Worm (Caenorhabditis elegans): ENCODE results near the gene ZK180.8.

ZK180.8 gene

ce11 chrIV:4469770-4470709, 41.5 kb downstream of the ZK180.8 start (continued):
- TF ChIP-seq mbf-1 (tag; optimal IDR thresholded peaks at IDR 0.05) (no peak), nhr-12 (tag; optimal IDR thresholded peaks at IDR 0.05) (no peak), dmd-4 (tag; optimal IDR thresholded peaks at IDR 0.05) (no peak), snpc-4 (tag; optimal IDR thresholded peaks at IDR 0.05) (no peak), nhr-237 (tag; optimal IDR thresholded peaks at IDR 0.05) (no peak), nhr-23 (tag; optimal IDR thresholded peaks at IDR 0.05) (no peak), egl-27 (tag; optimal IDR thresholded peaks at IDR 0.05) (no peak)

ce11 chrIV:4469055-4469454, 42.5 kb downstream of the ZK180.8 start:
- no peak for TF ChIP-seq nhr-23 (tag; optimal IDR thresholded peaks at IDR 0.05)
- peak; percentile 59 for TF ChIP-seq ama-1 (optimal IDR thresholded peaks at IDR 0.05)
- TF ChIP-seq Y55F3AM.14 (GFP tag; optimal IDR thresholded peaks at IDR 0.05): peak; percentile 11

DNA sequence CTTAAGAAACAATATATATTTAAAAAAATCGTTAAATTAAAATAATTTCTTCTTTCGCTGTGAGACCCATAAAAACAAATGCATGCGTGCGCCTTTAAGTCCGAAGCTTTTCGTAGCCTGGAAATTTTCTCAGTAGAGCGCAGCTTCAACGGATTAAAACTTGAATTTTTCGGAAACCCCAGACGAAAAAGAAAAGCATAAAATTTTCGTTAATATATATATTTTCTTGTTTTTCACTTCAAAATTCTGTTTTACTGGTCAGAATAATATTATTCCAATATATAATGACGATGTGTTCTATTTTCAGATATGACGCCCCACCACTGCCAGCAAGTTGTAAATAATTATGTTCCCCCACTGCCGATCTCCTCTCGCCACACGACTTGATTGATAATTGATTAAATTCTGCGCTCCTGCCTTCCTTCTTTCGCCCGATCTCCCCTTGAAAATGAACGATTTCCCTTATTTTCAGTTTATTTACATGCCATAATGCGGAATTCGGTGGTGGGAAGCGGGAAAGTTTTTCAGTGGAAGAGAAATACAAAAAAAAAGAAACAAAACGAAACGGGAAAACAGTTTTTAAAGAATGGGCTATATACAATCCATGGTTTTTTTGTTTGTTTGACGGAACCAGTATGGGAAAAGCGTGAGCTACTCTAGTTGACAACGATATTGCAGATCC, 43.3 kb downstream of the ZK180.8 start:
- no peak for TF ChIP-seq nhr-77 (tag; optimal IDR thresholded peaks at IDR 0.05)
- no peak for TF ChIP-seq snpc-4 (tag; optimal IDR thresholded peaks at IDR 0.05)
- no peak for TF ChIP-seq peb-1 (tag; optimal IDR thresholded peaks at IDR 0.05)
- no peak for TF ChIP-seq elt-1 (tag; optimal IDR thresholded peaks at IDR 0.05)
- no peak for TF ChIP-seq blmp-1 (tag; optimal IDR thresholded peaks at IDR 0.05; ENCODE audit: insufficient read depth)
- TF ChIP-seq ceh-16 (tag; optimal IDR thresholded peaks at IDR 0.05): no peak
- no peak for TF ChIP-seq nhr-25 (tag; optimal IDR thresholded peaks at IDR 0.05)
- no peak for TF ChIP-seq nhr-11 (tag; optimal IDR thresholded peaks at IDR 0.05)
- TF ChIP-seq nhr-129 (tag; optimal IDR thresholded peaks at IDR 0.05): peak; percentile 65
- TF ChIP-seq R02D3.7 (tag; optimal IDR thresholded peaks at IDR 0.05): no peak
- TF ChIP-seq unc-55 (GFP tag; optimal IDR thresholded peaks at IDR 0.05): no peak
- peak; percentile 97 for TF ChIP-seq ama-1 (optimal IDR thresholded peaks at IDR 0.05)
- TF ChIP-seq ztf-11 (tag; optimal IDR thresholded peaks at IDR 0.05): no peak
- no peak for TF ChIP-seq unc-62 (GFP tag; optimal IDR thresholded peaks at IDR 0.05)
- TF ChIP-seq lin-11 (tag; optimal IDR thresholded peaks at IDR 0.05): no peak
- TF ChIP-seq egl-27 (tag; optimal IDR thresholded peaks at IDR 0.05): no peak
- no peak for TF ChIP-seq fos-1 (tag; optimal IDR thresholded peaks at IDR 0.05)
- no peak for TF ChIP-seq nhr-237 (tag; optimal IDR thresholded peaks at IDR 0.05)
- TF ChIP-seq unc-39 (tag; optimal IDR thresholded peaks at IDR 0.05): no peak
- TF ChIP-seq dmd-4 (tag; optimal IDR thresholded peaks at IDR 0.05): no peak
- no peak for TF ChIP-seq mab-5 (tag; optimal IDR thresholded peaks at IDR 0.05)
- TF ChIP-seq sma-9 (GFP tag; optimal IDR thresholded peaks at IDR 0.05): no peak
- no peak for TF ChIP-seq sma-9 (tag; optimal IDR thresholded peaks at IDR 0.05)
- peak; percentile 16 for TF ChIP-seq crh-2 (tag; optimal IDR thresholded peaks at IDR 0.05)
- no peak for TF ChIP-seq nhr-10 (tag; optimal IDR thresholded peaks at IDR 0.05)
- no peak for TF ChIP-seq alr-1 (tag; optimal IDR thresholded peaks at IDR 0.05)
- TF ChIP-seq mbf-1 (tag; optimal IDR thresholded peaks at IDR 0.05): no peak
- TF ChIP-seq lin-39 (tag; optimal IDR thresholded peaks at IDR 0.05): no peak
- peak; percentile 47 for TF ChIP-seq lin-13 (GFP tag; optimal IDR thresholded peaks at IDR 0.05)
- TF ChIP-seq zag-1 (tag; optimal IDR thresholded peaks at IDR 0.05): no peak
- TF ChIP-seq elt-3 (tag; optimal IDR thresholded peaks at IDR 0.05): no peak
- TF ChIP-seq nhr-23 (tag; optimal IDR thresholded peaks at IDR 0.05): no peak
- TF ChIP-seq mdl-1 (tag; optimal IDR thresholded peaks at IDR 0.05): no peak
- TF ChIP-seq nhr-12 (tag; optimal IDR thresholded peaks at IDR 0.05): no peak
- TF ChIP-seq ceh-82 (tag; optimal IDR thresholded peaks at IDR 0.05): no peak
- peak in 1 of 2 experiments; percentile 37 for TF ChIP-seq lsy-2 (tag; optimal IDR thresholded peaks at IDR 0.05)
- TF ChIP-seq sem-4 (tag; optimal IDR thresholded peaks at IDR 0.05): peak; percentile 36
- TF ChIP-seq aly-2 (tag; optimal IDR thresholded peaks at IDR 0.05): no peak
- TF ChIP-seq ZK546.5 (tag; optimal IDR thresholded peaks at IDR 0.05): no peak
- no peak for TF ChIP-seq skn-1 (tag; optimal IDR thresholded peaks at IDR 0.05)
- no peak for TF ChIP-seq nhr-6 (tag; optimal IDR thresholded peaks at IDR 0.05)
- TF ChIP-seq Y55F3AM.14 (GFP tag; optimal IDR thresholded peaks at IDR 0.05): peak; percentile 54
- no peak for TF ChIP-seq F13H6.1 (tag; optimal IDR thresholded peaks at IDR 0.05)
- TF ChIP-seq ztf-4 (tag; optimal IDR thresholded peaks at IDR 0.05): peak; percentile 2
- no peak for TF ChIP-seq gmeb-1 (tag; optimal IDR thresholded peaks at IDR 0.05)
- TF ChIP-seq C34F6.9 (tag; optimal IDR thresholded peaks at IDR 0.05): peak; percentile 27
- TF ChIP-seq ztf-1 (GFP tag; conservative IDR thresholded peaks at IDR 0.05): no peak

Measured in whole organism, L2 larva.